Worm (Caenorhabditis elegans): ENCODE measurements around the gene dhs-23.

DNA sequence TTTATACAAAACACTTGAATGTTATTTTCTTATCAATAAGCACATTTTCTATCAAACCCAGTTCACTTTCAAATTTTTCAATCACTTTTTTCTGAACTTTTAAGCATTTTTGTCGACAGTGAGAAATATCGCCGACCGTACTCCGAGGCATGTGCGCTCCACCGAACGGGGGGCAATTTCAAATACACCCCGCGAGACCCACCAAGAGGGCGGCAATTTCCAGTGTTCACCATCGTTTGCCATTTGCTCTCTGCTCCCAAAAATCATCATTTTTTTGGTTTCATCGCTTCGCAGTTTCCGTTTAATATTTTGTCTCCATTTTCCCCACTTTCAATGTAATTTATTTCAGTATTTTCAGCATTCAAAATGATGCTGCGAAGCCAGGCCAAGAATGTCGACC is 14.3 kb downstream of the dhs-23 start, which contains the start of gene cyb-3:
- TF ChIP-seq nhr-6 (tag; optimal IDR thresholded peaks at IDR 0.05) (no peak), fos-1 (tag; optimal IDR thresholded peaks at IDR 0.05) (no peak)

Data from whole organism, L4 larva.